Fruit fly (Drosophila melanogaster) whole organism, embryonic: ENCODE measurements around the gene Chro.

Experiments
- Bgb ChIP-seq: fragments of 200-800 bp; sonication (Bioruptor generic); IDR thresholded peaks from 2 replicates; pipeline ENCODE4 v1.3.6; 2022; ENCODE audit warnings: missing biosample characterization, missing genetic modification characterization; ENCODE audit not compliant: partially characterized antibody
- Blimp-1 ChIP-seq: fragments of 200-800 bp; sonication (Bioruptor generic); optimal IDR thresholded peaks from 3 replicates; lab custom pipeline; 2018; ENCODE audit warnings: missing biosample characterization, missing genetic modification characterization, mild to moderate bottlenecking, moderate library complexity, missing genetic modification reagents
- CG11247 ChIP-seq: fragments of 200-800 bp; sonication (Bioruptor generic); IDR thresholded peaks from 2 replicates; pipeline ENCODE4 v1.3.6; 2022; ENCODE audit warnings: missing biosample characterization, missing genetic modification characterization
- CG11504 ChIP-seq: fragments of 200-800 bp; sonication (Bioruptor generic); optimal IDR thresholded peaks from 3 replicates; lab custom pipeline; 2019; ENCODE audit warnings: missing biosample characterization, mild to moderate bottlenecking, missing genetic modification characterization, moderate library complexity
- CG13624 ChIP-seq: fragments of 200-800 bp; sonication (Bioruptor generic); optimal IDR thresholded peaks from 2 replicates; lab custom pipeline; 2016; ENCODE audit warnings: missing biosample characterization, missing genetic modification characterization
- CG13775 ChIP-seq: fragments of 200-800 bp; sonication (Bioruptor generic); optimal IDR thresholded peaks from 3 replicates; lab custom pipeline; 2017; ENCODE audit warnings: missing biosample characterization, mild to moderate bottlenecking, missing genetic modification characterization
- CG15479 ChIP-seq: fragments of 200-800 bp; sonication (Bioruptor generic); optimal IDR thresholded peaks from 3 replicates; lab custom pipeline; 2019; ENCODE audit warnings: missing biosample characterization, mild to moderate bottlenecking, missing genetic modification characterization, moderate library complexity
- CG17568 ChIP-seq: fragments of 200-800 bp; sonication (Bioruptor generic); optimal IDR thresholded peaks from 2 replicates; lab custom pipeline; 2018; ENCODE audit warnings: missing biosample characterization, mild to moderate bottlenecking, missing genetic modification characterization, moderate library complexity
- CG18011 ChIP-seq: fragments of 200-800 bp; sonication (Bioruptor generic); optimal IDR thresholded peaks from 2 replicates; lab custom pipeline; 2017; ENCODE audit warnings: missing biosample characterization, missing genetic modification characterization, mild to moderate bottlenecking, moderate library complexity, missing genotype
- CG18599 ChIP-seq: fragments of 200-800 bp; sonication (Bioruptor generic); optimal IDR thresholded peaks from 3 replicates; lab custom pipeline; 2017; ENCODE audit warnings: missing biosample characterization, missing genetic modification characterization, mild to moderate bottlenecking, moderate library complexity, missing genetic modification reagents
- CG2712 ChIP-seq: fragments of 200-800 bp; optimal IDR thresholded peaks from 3 replicates; lab custom pipeline; 2019; ENCODE audit warnings: missing biosample characterization, mild to moderate bottlenecking, missing genetic modification characterization, moderate library complexity
- CG31441 ChIP-seq: fragments of 200-800 bp; sonication (Bioruptor generic); IDR thresholded peaks from 2 replicates; pipeline ENCODE4 v1.3.6; 2022; ENCODE audit warnings: missing biosample characterization, missing genetic modification characterization
- CG33557 ChIP-seq: fragments of 200-800 bp; sonication (Bioruptor generic); optimal IDR thresholded peaks from 2 replicates; lab custom pipeline; 2019; ENCODE audit warnings: missing biosample characterization, mild to moderate bottlenecking, missing genetic modification characterization, moderate library complexity
- CG34224 ChIP-seq: fragments of 200-800 bp; sonication (Bioruptor generic); IDR thresholded peaks from 3 replicates; pipeline ENCODE4 v1.3.6; 2022; ENCODE audit warnings: missing biosample characterization, missing genetic modification characterization; ENCODE audit not compliant: partially characterized antibody
- CG4404 ChIP-seq: fragments of 200-800 bp; sonication (Bioruptor generic); IDR thresholded peaks from 2 replicates; pipeline ENCODE4 v1.3.6; 2022; ENCODE audit warnings: missing biosample characterization, missing genetic modification characterization
- CG4617 ChIP-seq: fragments of 200-800 bp; sonication (Bioruptor generic); optimal IDR thresholded peaks from 3 replicates; lab custom pipeline; 2016; ENCODE audit warnings: missing biosample characterization, missing genetic modification characterization, borderline replicate concordance
- CG5180 ChIP-seq: fragments of 200-800 bp; sonication (Bioruptor generic); optimal IDR thresholded peaks from 3 replicates; lab custom pipeline; 2017; ENCODE audit warnings: missing biosample characterization, missing genetic modification characterization, mild to moderate bottlenecking, moderate library complexity, missing genetic modification reagents
- CG6791 ChIP-seq: fragments of 200-800 bp; sonication (Bioruptor generic); IDR thresholded peaks from 3 replicates; pipeline ENCODE4 v1.3.6; 2022; ENCODE audit warnings: missing biosample characterization, missing genetic modification characterization; ENCODE audit not compliant: partially characterized antibody
- CG7839 ChIP-seq: fragments of 200-800 bp; sonication (Bioruptor generic); optimal IDR thresholded peaks from 3 replicates; lab custom pipeline; 2018; ENCODE audit warnings: missing biosample characterization, mild to moderate bottlenecking, missing genetic modification characterization, moderate library complexity
- ERR ChIP-seq: fragments of 200-800 bp; sonication (Bioruptor generic); optimal IDR thresholded peaks from 2 replicates; lab custom pipeline; 2016; ENCODE audit warnings: missing biosample characterization, missing genetic modification characterization
- HLH54F ChIP-seq: fragments of 200-800 bp; sonication (Bioruptor generic); optimal IDR thresholded peaks from 3 replicates; lab custom pipeline; 2016; ENCODE audit warnings: missing biosample characterization, missing genetic modification characterization
- HmgD ChIP-seq: fragments of 200-800 bp; sonication (Bioruptor generic); optimal IDR thresholded peaks from 3 replicates; lab custom pipeline; 2016; ENCODE audit warnings: missing biosample characterization, missing genetic modification characterization
- HmgZ ChIP-seq: fragments of 200-800 bp; sonication (Bioruptor generic); optimal IDR thresholded peaks from 2 replicates; lab custom pipeline; 2018; ENCODE audit warnings: missing biosample characterization, mild to moderate bottlenecking, missing genetic modification characterization
- Hsf ChIP-seq: fragments of 200-800 bp; sonication (Bioruptor generic); optimal IDR thresholded peaks from 3 replicates; lab custom pipeline; 2016; ENCODE audit warnings: missing biosample characterization, missing genetic modification characterization
- MBD-R2 ChIP-seq: fragments of 200-800 bp; sonication (Bioruptor generic); IDR thresholded peaks from 2 replicates; pipeline ENCODE4 v1.3.6; 2022; ENCODE audit warnings: missing biosample characterization, missing genetic modification characterization
- NFAT ChIP-seq: fragments of 200-800 bp; sonication (Bioruptor generic); IDR thresholded peaks from 2 replicates; pipeline ENCODE4 v1.3.6; 2022; ENCODE audit warnings: missing biosample characterization, missing genetic modification characterization
- ash1 ChIP-seq: fragments of 200-800 bp; sonication (Bioruptor generic); optimal IDR thresholded peaks from 2 replicates; lab custom pipeline; 2018; ENCODE audit warnings: missing biosample characterization, mild to moderate bottlenecking, missing genetic modification characterization
- cas ChIP-seq: fragments of 200-800 bp; sonication (Bioruptor generic); IDR thresholded peaks from 2 replicates; pipeline ENCODE4 v1.3.6; 2022; ENCODE audit warnings: missing biosample characterization, missing genetic modification characterization
- crc ChIP-seq: fragments of 200-800 bp; sonication (Bioruptor generic); optimal IDR thresholded peaks from 2 replicates; lab custom pipeline; 2016; ENCODE audit warnings: missing biosample characterization, missing genetic modification characterization
- crp ChIP-seq, 2 experiments: fragments of 200-800 bp; sonication (Bioruptor generic); optimal IDR thresholded peaks; 2 replicates in 1 of 2; 3 replicates in 1 of 2; lab custom pipeline; 2017; ENCODE audit warnings: missing biosample characterization in 2 of 2, missing genetic modification characterization in 2 of 2, mild to moderate bottlenecking in 1 of 2, moderate library complexity in 1 of 2
- da ChIP-seq: fragments of 200-800 bp; sonication (Bioruptor generic); optimal IDR thresholded peaks from 2 replicates; lab custom pipeline; 2016; ENCODE audit warnings: missing biosample characterization, missing genetic modification characterization
- dmrt11E ChIP-seq: fragments of 200-800 bp; sonication (Bioruptor generic); optimal IDR thresholded peaks from 3 replicates; lab custom pipeline; 2018; ENCODE audit warnings: missing biosample characterization, mild to moderate bottlenecking, missing genetic modification characterization, moderate library complexity
- dmrt99B ChIP-seq: fragments of 200-800 bp; sonication (Bioruptor generic); optimal IDR thresholded peaks from 2 replicates; lab custom pipeline; 2018; ENCODE audit warnings: missing biosample characterization, mild to moderate bottlenecking, missing genetic modification characterization, moderate library complexity
- en ChIP-seq: fragments of 200-800 bp; sonication (Bioruptor generic); optimal IDR thresholded peaks from 2 replicates; lab custom pipeline; 2016; ENCODE audit warnings: missing biosample characterization, missing genetic modification characterization
- esg ChIP-seq: fragments of 200-800 bp; sonication (Bioruptor generic); conservative IDR thresholded peaks from 2 replicates; pipeline ENCODE4 v1.3.6; 2022; ENCODE audit warnings: missing biosample characterization, missing genetic modification characterization
- gce ChIP-seq: fragments of 200-800 bp; sonication (Bioruptor generic); IDR thresholded peaks from 3 replicates; pipeline ENCODE4 v1.3.6; 2022; ENCODE audit warnings: missing biosample characterization, missing genetic modification characterization
- gcm2 ChIP-seq: fragments of 200-800 bp; sonication (Bioruptor generic); optimal IDR thresholded peaks from 2 replicates; lab custom pipeline; 2016; ENCODE audit warnings: missing biosample characterization, missing genetic modification characterization
- gsb ChIP-seq: fragments of 200-800 bp; sonication (Bioruptor generic); IDR thresholded peaks from 2 replicates; pipeline ENCODE4 v1.3.6; 2022; ENCODE audit warnings: missing biosample characterization, missing genetic modification characterization
- hb ChIP-seq: fragments of 200-800 bp; sonication (Bioruptor generic); IDR thresholded peaks from 3 replicates; pipeline ENCODE4 v1.3.6; 2022; ENCODE audit warnings: missing biosample characterization, missing genetic modification characterization; ENCODE audit not compliant: partially characterized antibody
- knrl ChIP-seq: fragments of 200-800 bp; sonication (Bioruptor generic); IDR thresholded peaks from 3 replicates; pipeline ENCODE4 v1.3.6; 2022; ENCODE audit warnings: missing biosample characterization, missing genetic modification characterization; ENCODE audit not compliant: partially characterized antibody
- maf-S ChIP-seq: fragments of 200-800 bp; sonication (Bioruptor generic); optimal IDR thresholded peaks from 2 replicates; lab custom pipeline; 2016; ENCODE audit warnings: missing biosample characterization, missing genetic modification characterization
- nom ChIP-seq: fragments of 200-800 bp; sonication (Bioruptor generic); optimal IDR thresholded peaks from 2 replicates; lab custom pipeline; 2017; ENCODE audit warnings: missing biosample characterization, missing genetic modification characterization, mild to moderate bottlenecking, moderate library complexity, missing genetic modification reagents
- odd ChIP-seq: fragments of 200-800 bp; sonication (Bioruptor generic); optimal IDR thresholded peaks from 2 replicates; lab custom pipeline; 2017; ENCODE audit warnings: missing biosample characterization, mild to moderate bottlenecking, missing genetic modification characterization
- onecut ChIP-seq: fragments of 200-800 bp; sonication (Bioruptor generic); IDR thresholded peaks from 2 replicates; pipeline ENCODE4 v1.3.6; 2022; ENCODE audit warnings: missing biosample characterization, missing genetic modification characterization
- repo ChIP-seq: fragments of 200-800 bp; sonication (Bioruptor generic); optimal IDR thresholded peaks from 2 replicates; lab custom pipeline; 2016; ENCODE audit warnings: missing biosample characterization, missing genetic modification characterization
- tgo ChIP-seq: fragments of 200-800 bp; sonication (Bioruptor generic); IDR thresholded peaks from 3 replicates; pipeline ENCODE4 v1.3.6; 2022; ENCODE audit warnings: missing biosample characterization, missing genetic modification characterization
- tll ChIP-seq, 2 experiments: fragments of 200-800 bp in 1 of 2; fragments of >200 bp in 1 of 2; sonication (Bioruptor generic) in 1 of 2; optimal IDR thresholded peaks; 2 replicates each; lab custom pipeline; 2017 to 2019; ENCODE audit warnings: missing biosample characterization in 2 of 2, missing genetic modification characterization in 2 of 2, mild to moderate bottlenecking in 1 of 2, moderate library complexity in 1 of 2
- wek ChIP-seq: fragments of 200-800 bp; sonication (Bioruptor generic); optimal IDR thresholded peaks from 3 replicates; lab custom pipeline; 2018; ENCODE audit warnings: missing biosample characterization, mild to moderate bottlenecking, missing genetic modification characterization, moderate library complexity
- zen ChIP-seq: fragments of 200-800 bp; sonication (Bioruptor generic); optimal IDR thresholded peaks from 3 replicates; lab custom pipeline; 2018; ENCODE audit warnings: missing biosample characterization, mild to moderate bottlenecking, missing genetic modification characterization, moderate library complexity

Chro gene

dm6 chr3L:22868070-22868469 is 10.7 kb downstream of the Chro start, which contains the start of gene EMC4 (continued):
- TF ChIP-seq dmrt11E (no peak), tgo (GFP tag; lab: Robert Waterston, UW) (no peak), gsb (no peak), Hsf (peak; percentile 61), HmgD (GFP tag; lab: Kevin White, UChicago) (no peak), gce (GFP tag; lab: Robert Waterston, UW) (no peak), hb (GFP tag; lab: Robert Waterston, UW) (no peak), crc (GFP tag; lab: Kevin White, UChicago) (no peak), repo (peak; percentile 11), MBD-R2 (peak; percentile 71), CG33557 (GFP tag; lab: Kevin White, UChicago) (no peak), CG7839 (tag; lab: Kevin White, UChicago) (peak; percentile 40), odd (no peak), CG2712 (tag; lab: Kevin White, UChicago) (peak; percentile 36), knrl (GFP tag; lab: Robert Waterston, UW) (peak; percentile 42; the same call in 2 of the 3 replicates), CG4617 (peak; percentile 78), wek (no peak), gcm2 (GFP tag; lab: Kevin White, UChicago) (no peak), CG4404 (no peak), zen (tag; lab: Kevin White, UChicago) (peak; percentile 44), CG17568 (peak; percentile 8), crp (GFP tag; optimal IDR thresholded peaks at IDR 0.05; lab: Kevin White, UChicago) (peak in 1 of 2 experiments; percentile 16), CG34224 (GFP tag; lab: Robert Waterston, UW) (peak; percentile 72), nom (GFP tag; lab: Kevin White, UChicago) (peak; percentile 33), Blimp-1 (GFP tag; lab: Kevin White, UChicago) (no peak), CG18011 (GFP tag; lab: Kevin White, UChicago) (peak; percentile 84), HLH54F (GFP tag; lab: Kevin White, UChicago) (peak; percentile 62), CG11247 (GFP tag; lab: Robert Waterston, UW) (peak; percentile 15; the same call in 1 of the 2 replicates), dmrt99B (no peak), CG11504 (tag; lab: Kevin White, UChicago) (peak; percentile 29), CG6791 (GFP tag; lab: Robert Waterston, UW) (peak; percentile 79), CG5180 (GFP tag; lab: Kevin White, UChicago) (no peak), ash1 (GFP tag; lab: Kevin White, UChicago) (no peak), CG31441 (GFP tag; lab: Robert Waterston, UW) (no peak), Bgb (GFP tag; lab: Robert Waterston, UW) (peak; percentile 80), esg (GFP tag; lab: Robert Waterston, UW) (no peak), NFAT (GFP tag; lab: Robert Waterston, UW) (peak; percentile 25; the same call in 1 of the 2 replicates), cas (GFP tag; lab: Robert Waterston, UW) (no peak), onecut (GFP tag; lab: Robert Waterston, UW) (peak; percentile 35), HmgZ (tag; lab: Kevin White, UChicago) (peak; percentile 77), CG13775 (GFP tag; lab: Kevin White, UChicago) (no peak), CG15479 (GFP tag; lab: Kevin White, UChicago) (no peak), da (GFP tag; lab: Kevin White, UChicago) (no peak), tll (GFP tag; optimal IDR thresholded peaks at IDR 0.05; lab: Kevin White, UChicago) (no peak), ERR (GFP tag; lab: Kevin White, UChicago) (peak; percentile 37), CG13624 (peak; percentile 72), CG18599 (peak; percentile 38), maf-S (GFP tag; lab: Kevin White, UChicago) (peak; percentile 28), en (GFP tag; lab: Kevin White, UChicago) (no peak)
